Fruit fly (Drosophila melanogaster) whole organism, prepupa: ENCODE results near the gene Jarid2.

Source experiments
- Blimp-1 ChIP-seq: fragments of 200-800 bp; sonication (Bioruptor generic); optimal IDR thresholded peaks from 3 replicates; lab custom pipeline; 2017; ENCODE audit warnings: missing biosample characterization, missing genetic modification characterization, mild to moderate bottlenecking, moderate library complexity, missing genetic modification reagents
- CG10631 ChIP-seq: fragments of 200-800 bp; sonication (Bioruptor generic); optimal IDR thresholded peaks from 2 replicates; lab custom pipeline; 2016; ENCODE audit warnings: missing biosample characterization, missing genetic modification characterization
- CG11762 ChIP-seq: fragments of 200-800 bp; sonication (Bioruptor generic); optimal IDR thresholded peaks from 3 replicates; lab custom pipeline; 2016; ENCODE audit warnings: missing biosample characterization, missing genetic modification characterization; ENCODE audit not compliant: insufficient read depth
- CG11902 ChIP-seq: fragments of 200-800 bp; sonication (Bioruptor generic); optimal IDR thresholded peaks from 3 replicates; lab custom pipeline; 2016; ENCODE audit warnings: missing biosample characterization, missing genetic modification characterization
- CG15336 ChIP-seq: fragments of 200-800 bp; sonication (Bioruptor generic); IDR thresholded peaks from 2 replicates; pipeline ENCODE4 v1.3.6; 2022; ENCODE audit warnings: missing biosample characterization, missing genetic modification characterization
- CG1621 ChIP-seq: fragments of 200-800 bp; sonication (Bioruptor generic); optimal IDR thresholded peaks from 3 replicates; lab custom pipeline; 2018; ENCODE audit warnings: missing biosample characterization, mild to moderate bottlenecking, missing genetic modification characterization
- CG16779 ChIP-seq: fragments of 200-800 bp; sonication (Bioruptor generic); optimal IDR thresholded peaks from 3 replicates; lab custom pipeline; 2017; ENCODE audit warnings: missing biosample characterization, mild to moderate bottlenecking, missing genetic modification characterization
- CG3032 ChIP-seq: fragments of 200-800 bp; optimal IDR thresholded peaks from 2 replicates; lab custom pipeline; 2019; ENCODE audit warnings: missing biosample characterization, mild to moderate bottlenecking, missing genetic modification characterization, moderate library complexity
- CG32006 ChIP-seq: fragments of 200-800 bp; sonication (Bioruptor generic); optimal IDR thresholded peaks from 3 replicates; lab custom pipeline; 2017; ENCODE audit warnings: missing biosample characterization, mild to moderate bottlenecking, missing genetic modification characterization
- CG6276 ChIP-seq: fragments of 200-800 bp; sonication (Bioruptor generic); optimal IDR thresholded peaks from 2 replicates; lab custom pipeline; 2017; ENCODE audit warnings: missing biosample characterization, mild to moderate bottlenecking, missing genetic modification characterization
- CG6792 ChIP-seq: fragments of 200-800 bp; sonication (Bioruptor generic); optimal IDR thresholded peaks from 3 replicates; lab custom pipeline; 2016; ENCODE audit warnings: missing biosample characterization, missing genetic modification characterization
- CG6808 ChIP-seq: fragments of 200-800 bp; sonication (Bioruptor generic); optimal IDR thresholded peaks from 3 replicates; lab custom pipeline; 2017; ENCODE audit warnings: missing biosample characterization, missing genetic modification characterization, mild to moderate bottlenecking, moderate library complexity, missing genetic modification reagents
- CG6854 ChIP-seq: fragments of 200-800 bp; sonication (Bioruptor generic); optimal IDR thresholded peaks from 2 replicates; lab custom pipeline; 2017; ENCODE audit warnings: missing biosample characterization, mild to moderate bottlenecking, missing genetic modification characterization
- CG7368 ChIP-seq: fragments of 200-800 bp; sonication (Bioruptor generic); optimal IDR thresholded peaks from 3 replicates; lab custom pipeline; 2016; ENCODE audit warnings: missing biosample characterization, missing genetic modification characterization
- CG8319 ChIP-seq: fragments of 200-800 bp; sonication (Bioruptor generic); optimal IDR thresholded peaks from 3 replicates; lab custom pipeline; 2016; ENCODE audit warnings: missing biosample characterization, missing genetic modification characterization
- CG8632 ChIP-seq: fragments of 200-800 bp; sonication (Bioruptor generic); optimal IDR thresholded peaks from 3 replicates; lab custom pipeline; 2016; ENCODE audit warnings: missing biosample characterization, missing genetic modification characterization
- CG9139 ChIP-seq: fragments of 200-800 bp; sonication (Bioruptor generic); optimal IDR thresholded peaks from 3 replicates; lab custom pipeline; 2017; ENCODE audit warnings: missing biosample characterization, mild to moderate bottlenecking, missing genetic modification characterization
- Eip75B ChIP-seq: fragments of 200-800 bp; sonication (Bioruptor generic); optimal IDR thresholded peaks from 3 replicates; lab custom pipeline; 2016; ENCODE audit warnings: missing biosample characterization, missing genetic modification characterization
- Eip78C ChIP-seq: fragments of 200-800 bp; sonication (Bioruptor generic); peaks from one replicate; lab custom pipeline; 2016; ENCODE audit warnings: missing biosample characterization, missing genetic modification characterization
- Eip93F ChIP-seq: fragments of 200-800 bp; sonication (Bioruptor generic); optimal IDR thresholded peaks from 2 replicates; lab custom pipeline; 2016; ENCODE audit warnings: missing biosample characterization, mild to moderate bottlenecking, missing genetic modification characterization
- Hr38 ChIP-seq: sonication (Bioruptor generic); optimal IDR thresholded peaks from 2 replicates; lab custom pipeline; 2016; ENCODE audit warnings: missing biosample characterization, missing genetic modification characterization
- Hr39 ChIP-seq: fragments of 200-800 bp; sonication (Bioruptor generic); optimal IDR thresholded peaks from 2 replicates; lab custom pipeline; 2016; ENCODE audit warnings: missing biosample characterization, missing genetic modification characterization
- Lpt ChIP-seq: fragments of 200-800 bp; sonication (Bioruptor generic); optimal IDR thresholded peaks from 3 replicates; lab custom pipeline; 2016; ENCODE audit warnings: missing biosample characterization, missing genetic modification characterization
- Met ChIP-seq: fragments of 200-800 bp; sonication (Bioruptor generic); optimal IDR thresholded peaks from 3 replicates; lab custom pipeline; 2016; ENCODE audit warnings: missing biosample characterization, missing genetic modification characterization
- OdsH ChIP-seq: fragments of 200-800 bp; sonication (Bioruptor generic); optimal IDR thresholded peaks from 3 replicates; lab custom pipeline; 2016; ENCODE audit warnings: missing biosample characterization, missing genetic modification characterization
- Sox14 ChIP-seq: fragments of 200-800 bp; sonication (Bioruptor generic); optimal IDR thresholded peaks from 3 replicates; lab custom pipeline; 2016; ENCODE audit warnings: missing biosample characterization, missing genetic modification characterization
- Sox15 ChIP-seq: fragments of 200-800 bp; sonication (Bioruptor generic); optimal IDR thresholded peaks from 3 replicates; lab custom pipeline; 2016; ENCODE audit warnings: missing biosample characterization, missing genetic modification characterization
- achi ChIP-seq: fragments of 200-800 bp; sonication (Bioruptor generic); optimal IDR thresholded peaks from 3 replicates; lab custom pipeline; 2016; ENCODE audit warnings: missing biosample characterization, missing genetic modification characterization
- acj6 ChIP-seq: fragments of 200-800 bp; sonication (Bioruptor generic); optimal IDR thresholded peaks from 3 replicates; lab custom pipeline; 2016; ENCODE audit warnings: missing biosample characterization, missing genetic modification characterization
- dac ChIP-seq: fragments of 200-800 bp; sonication (Bioruptor generic); optimal IDR thresholded peaks from 2 replicates; lab custom pipeline; 2017; ENCODE audit warnings: missing biosample characterization, mild to moderate bottlenecking, missing genetic modification characterization
- dsx ChIP-seq: fragments of 200-800 bp; optimal IDR thresholded peaks from 3 replicates; lab custom pipeline; 2019; ENCODE audit warnings: missing biosample characterization, mild to moderate bottlenecking, missing genetic modification characterization, moderate library complexity; ENCODE audit not compliant: poor library complexity, severe bottlenecking
- eg ChIP-seq: fragments of 200-800 bp; sonication (Bioruptor generic); IDR thresholded peaks from 3 replicates; pipeline ENCODE4 v1.3.6; 2022; ENCODE audit warnings: missing biosample characterization, missing genetic modification characterization
- esn ChIP-seq: fragments of 200-800 bp; sonication (Bioruptor generic); optimal IDR thresholded peaks from 2 replicates; lab custom pipeline; 2016; ENCODE audit warnings: missing biosample characterization, mild to moderate bottlenecking, missing genetic modification characterization, moderate library complexity
- fd59A ChIP-seq: fragments of 200-800 bp; sonication (Bioruptor generic); optimal IDR thresholded peaks from 2 replicates; lab custom pipeline; 2017; ENCODE audit warnings: missing biosample characterization, mild to moderate bottlenecking, missing genetic modification characterization, missing genetic modification reagents
- fd85E ChIP-seq: fragments of 200-800 bp; sonication (Bioruptor generic); optimal IDR thresholded peaks from 3 replicates; lab custom pipeline; 2016; ENCODE audit warnings: missing biosample characterization, missing genetic modification characterization
- fkh ChIP-seq: fragments of 200-800 bp; sonication (Bioruptor generic); optimal IDR thresholded peaks from 3 replicates; lab custom pipeline; 2017; ENCODE audit warnings: missing biosample characterization, mild to moderate bottlenecking, missing genetic modification characterization, moderate library complexity
- lz ChIP-seq: fragments of 200-800 bp; sonication (Bioruptor generic); optimal IDR thresholded peaks from 3 replicates; lab custom pipeline; 2016; ENCODE audit warnings: missing biosample characterization, missing genetic modification characterization
- net ChIP-seq: fragments of 200-800 bp; sonication (Bioruptor generic); optimal IDR thresholded peaks from 3 replicates; lab custom pipeline; 2016; ENCODE audit warnings: missing biosample characterization, missing genetic modification characterization
- salr ChIP-seq, 2 experiments: fragments of 200-800 bp; sonication (Bioruptor generic); optimal IDR thresholded peaks; 3 replicates each; lab custom pipeline; 2016 to 2018; ENCODE audit warnings: missing biosample characterization in 2 of 2, missing genetic modification characterization in 2 of 2, mild to moderate bottlenecking in 1 of 2
- spab ChIP-seq: fragments of 200-800 bp; sonication (Bioruptor generic); optimal IDR thresholded peaks from 2 replicates; lab custom pipeline; 2017; ENCODE audit warnings: missing biosample characterization, mild to moderate bottlenecking, missing genetic modification characterization, missing genetic modification reagents
- ss ChIP-seq, 2 experiments: fragments of 200-800 bp; sonication (Bioruptor generic); optimal IDR thresholded peaks; 2 replicates in 1 of 2; 3 replicates in 1 of 2; lab custom pipeline; 2017 to 2018; ENCODE audit warnings: mild to moderate bottlenecking in 2 of 2, missing biosample characterization in 2 of 2, missing genetic modification characterization in 2 of 2, moderate library complexity in 1 of 2
- svp ChIP-seq: fragments of 200-800 bp; sonication (Bioruptor generic); peaks from one replicate; lab custom pipeline; 2016; ENCODE audit warnings: missing biosample characterization, missing genetic modification characterization
- topi ChIP-seq: fragments of 200-800 bp; sonication (Bioruptor generic); optimal IDR thresholded peaks from 3 replicates; lab custom pipeline; 2016; ENCODE audit warnings: missing biosample characterization, missing genetic modification characterization
- vri ChIP-seq: fragments of 200-800 bp; sonication (Bioruptor generic); optimal IDR thresholded peaks from 3 replicates; lab custom pipeline; 2016; ENCODE audit warnings: missing biosample characterization, mild to moderate bottlenecking, missing genetic modification characterization

Gene Jarid2

dm6 chr3L:9441907-9442479 lies 34.8 kb upstream of the Jarid2 start, which contains the start of the genes Bet3 and Nf-YA (continued):
- TF ChIP-seq CG9139 (GFP tag; lab: Kevin White, UChicago) (no peak), Sox14 (GFP tag; lab: Kevin White, UChicago) (peak; percentile 48), CG32006 (peak; percentile 25), CG11902 (GFP tag; lab: Kevin White, UChicago) (no peak), CG6808 (no peak), Blimp-1 (GFP tag; lab: Kevin White, UChicago) (peak; percentile 99), CG10631 (GFP tag; lab: Kevin White, UChicago) (peak; percentile 13), CG16779 (tag; lab: Kevin White, UChicago) (no peak), CG6854 (GFP tag; lab: Kevin White, UChicago) (no peak), Sox15 (GFP tag; lab: Kevin White, UChicago) (no peak), Met (GFP tag; lab: Kevin White, UChicago) (peak; percentile 17), acj6 (GFP tag; lab: Kevin White, UChicago) (no peak)

- peak; percentile 68 for TF ChIP-seq svp (GFP tag; lab: Kevin White, UChicago)
- no peak for TF ChIP-seq CG8319 (GFP tag; lab: Kevin White, UChicago)
- peak; percentile 26 for TF ChIP-seq CG32006
- TF ChIP-seq spab (GFP tag; lab: Kevin White, UChicago) = no peak
These were observed 34.1 kb upstream of the Jarid2 start, which contains the start of gene Srg3 for dm6 chr3L:9442625-9443282. TSS of gene Srg3 (plus strand) at chr3L:9443232.

dm6 chr3L:9446731-9447238 lies 30.1 kb upstream of the Jarid2 start, which contains the start of gene CG3529:
TSS of gene CG3529 (plus strand) at chr3L:9446864.
- TF ChIP-seq ss (GFP tag; optimal IDR thresholded peaks at IDR 0.05; lab: Kevin White, UChicago) (peak in 1 of 2 experiments; percentile 61), salr (GFP tag; optimal IDR thresholded peaks at IDR 0.05; lab: Kevin White, UChicago) (no peak), CG15336 (no peak), Sox15 (GFP tag; lab: Kevin White, UChicago) (no peak), esn (peak; percentile 29), fd59A (GFP tag; lab: Kevin White, UChicago) (no peak), CG6792 (no peak), eg (GFP tag; lab: Robert Waterston, UW) (no peak), Eip75B (GFP tag; lab: Kevin White, UChicago) (peak; percentile 33), CG7368 (no peak), CG16779 (tag; lab: Kevin White, UChicago) (peak; percentile 8), CG8319 (GFP tag; lab: Kevin White, UChicago) (no peak), CG8632 (no peak), fkh (GFP tag; lab: Kevin White, UChicago) (peak; percentile 92), CG11902 (GFP tag; lab: Kevin White, UChicago) (no peak), Eip93F (no peak), OdsH (GFP tag; lab: Kevin White, UChicago) (peak; percentile 8), Eip78C (peak; percentile 72), achi (GFP tag; lab: Kevin White, UChicago) (no peak), CG6854 (GFP tag; lab: Kevin White, UChicago) (peak; percentile 56), vri (GFP tag; lab: Kevin White, UChicago) (no peak), dac (GFP tag; lab: Kevin White, UChicago) (no peak), CG1621 (peak; percentile 21), CG11762 (GFP tag; lab: Kevin White, UChicago) (no peak), CG10631 (GFP tag; lab: Kevin White, UChicago) (peak; percentile 25), CG32006 (no peak), Hr39 (peak; percentile 17), Lpt (no peak), CG3032 (peak; percentile 7), net (GFP tag; lab: Kevin White, UChicago) (no peak), topi (GFP tag; lab: Kevin White, UChicago) (no peak), CG6276 (GFP tag; lab: Kevin White, UChicago) (no peak), CG6808 (peak; percentile 62), fd85E (no peak), lz (GFP tag; lab: Kevin White, UChicago) (peak; percentile 26), dsx (GFP tag; lab: Kevin White, UChicago) (no peak), acj6 (GFP tag; lab: Kevin White, UChicago) (no peak), Hr38 (GFP tag; lab: Kevin White, UChicago) (no peak)
